Fruit fly (Drosophila melanogaster) whole organism, adult: ENCODE data around the gene Droj2.

Experiments used
- CG33017 ChIP-seq: fragments of 200-800 bp; sonication (Bioruptor generic); optimal IDR thresholded peaks from 2 replicates; lab custom pipeline; 2018; ENCODE audit warnings: missing biosample characterization, mild to moderate bottlenecking, missing genetic modification characterization, moderate library complexity
- CG5204 ChIP-seq: fragments of 200-800 bp; sonication (Bioruptor generic); optimal IDR thresholded peaks from 2 replicates; lab custom pipeline; 2016; ENCODE audit warnings: missing biosample characterization, missing genetic modification characterization
- CG7045 ChIP-seq: fragments of 200-800 bp; sonication (Bioruptor generic); optimal IDR thresholded peaks from 2 replicates; lab custom pipeline; 2017; ENCODE audit warnings: missing biosample characterization, mild to moderate bottlenecking, missing genetic modification characterization
- Hr96 ChIP-seq: fragments of 200-800 bp; sonication (Bioruptor generic); optimal IDR thresholded peaks from 2 replicates; lab custom pipeline; 2016; ENCODE audit warnings: missing biosample characterization, missing genetic modification characterization
- Mnt ChIP-seq: fragments of 200-800 bp; sonication (Bioruptor generic); optimal IDR thresholded peaks from 2 replicates; lab custom pipeline; 2016; ENCODE audit warnings: missing biosample characterization, mild to moderate bottlenecking, missing genetic modification characterization
- bab1 ChIP-seq: fragments of 200-800 bp; sonication (Bioruptor generic); optimal IDR thresholded peaks from 3 replicates; lab custom pipeline; 2019; ENCODE audit warnings: missing biosample characterization, mild to moderate bottlenecking, missing genetic modification characterization, moderate library complexity
- cnc ChIP-seq, 2 experiments: fragments of >200 bp; optimal IDR thresholded peaks; 2 replicates each; lab custom pipeline; 2017
- kay ChIP-seq: fragments of 200-800 bp; sonication (Bioruptor generic); peaks from one replicate; lab custom pipeline; 2016; ENCODE audit warnings: missing biosample characterization, missing genetic modification characterization, borderline replicate concordance
- tj ChIP-seq: fragments of 200-800 bp; sonication (Bioruptor generic); optimal IDR thresholded peaks from 3 replicates; lab custom pipeline; 2017; ENCODE audit warnings: missing biosample characterization, mild to moderate bottlenecking, missing genetic modification characterization, moderate library complexity
- toe ChIP-seq: fragments of 200-800 bp; sonication (Bioruptor generic); optimal IDR thresholded peaks from 2 replicates; lab custom pipeline; 2016; ENCODE audit warnings: missing biosample characterization, missing genetic modification characterization

dm6 chr3R:13334007-13334406, 47.9 kb upstream of the Droj2 start, which contains the start of gene PK2-R2:
- no peak for TF ChIP-seq Mnt (GFP tag; lab: Kevin White, UChicago)
- no peak for TF ChIP-seq bab1 (GFP tag; lab: Kevin White, UChicago)
- no peak for TF ChIP-seq tj (GFP tag; lab: Kevin White, UChicago)
- TF ChIP-seq CG5204 (GFP tag; lab: Kevin White, UChicago) = no peak
- no peak for TF ChIP-seq kay (GFP tag; lab: Kevin White, UChicago)
- TF ChIP-seq CG7045 (GFP tag; lab: Kevin White, UChicago) = no peak
- no peak for TF ChIP-seq CG33017 (tag; lab: Kevin White, UChicago)
- TF ChIP-seq toe = no peak
- TF ChIP-seq Hr96 = no peak
- no peak for TF ChIP-seq cnc (optimal IDR thresholded peaks at IDR 0.05; lab: Kevin White, UChicago)
